Worm (Caenorhabditis elegans) whole organism, L3 larva: ENCODE measurements around the gene glo-3.

Source experiments
- aly-2 ChIP-seq: fragments of 150-350 bp; optimal IDR thresholded peaks from 2 replicates; lab custom pipeline; 2014; ENCODE audit warnings: missing biosample characterization, missing genetic modification characterization
- ama-1 ChIP-seq: fragments of 150-350 bp; optimal IDR thresholded peaks from 2 replicates; lab custom pipeline; 2018
- elt-3 ChIP-seq, 3 experiments: fragments of 150-350 bp in 1 of 3; sonication (generic microtip) in 2 of 3; optimal IDR thresholded peaks; 2 replicates in 2 of 3; 4 replicates in 1 of 3; lab custom pipeline; 2014 to 2017; ENCODE audit warnings: missing biosample characterization in 3 of 3, missing genetic modification characterization in 3 of 3
- lin-15B ChIP-seq: fragments of 150-350 bp; optimal IDR thresholded peaks from 2 replicates; lab custom pipeline; 2014; ENCODE audit warnings: missing biosample characterization, missing genetic modification characterization
- lin-39 ChIP-seq: fragments of 150-350 bp; optimal IDR thresholded peaks from 2 replicates; lab custom pipeline; 2018; ENCODE audit warnings: missing biosample characterization, missing genetic modification reagents, missing genetic modification characterization

- TF ChIP-seq lin-39 (tag; lab: Kevin White, UChicago) (no peak), elt-3 (tag; optimal IDR thresholded peaks at IDR 0.05; lab: Kevin White, UChicago) (peak in 1 of 3 experiments; percentile 73), lin-15B (peak; percentile 75), ama-1 (no peak), aly-2 (tag; lab: Kevin White, UChicago) (no peak)
Observed at ce11 chrX:10576410-10576809, 42.9 kb downstream of the glo-3 start.
